Fruit fly (Drosophila melanogaster) S2 (cell line): Measurements from ENCODE around the gene Ptp61F.

ENCODE experiments used
- CG8478 ChIP-seq: fragments of >200 bp; optimal IDR thresholded peaks from 2 replicates; lab custom pipeline; 2018
- CTCF ChIP-seq, 2 experiments: fragments of >200 bp; optimal IDR thresholded peaks; 2 replicates each; lab custom pipeline; 2018

DNA sequence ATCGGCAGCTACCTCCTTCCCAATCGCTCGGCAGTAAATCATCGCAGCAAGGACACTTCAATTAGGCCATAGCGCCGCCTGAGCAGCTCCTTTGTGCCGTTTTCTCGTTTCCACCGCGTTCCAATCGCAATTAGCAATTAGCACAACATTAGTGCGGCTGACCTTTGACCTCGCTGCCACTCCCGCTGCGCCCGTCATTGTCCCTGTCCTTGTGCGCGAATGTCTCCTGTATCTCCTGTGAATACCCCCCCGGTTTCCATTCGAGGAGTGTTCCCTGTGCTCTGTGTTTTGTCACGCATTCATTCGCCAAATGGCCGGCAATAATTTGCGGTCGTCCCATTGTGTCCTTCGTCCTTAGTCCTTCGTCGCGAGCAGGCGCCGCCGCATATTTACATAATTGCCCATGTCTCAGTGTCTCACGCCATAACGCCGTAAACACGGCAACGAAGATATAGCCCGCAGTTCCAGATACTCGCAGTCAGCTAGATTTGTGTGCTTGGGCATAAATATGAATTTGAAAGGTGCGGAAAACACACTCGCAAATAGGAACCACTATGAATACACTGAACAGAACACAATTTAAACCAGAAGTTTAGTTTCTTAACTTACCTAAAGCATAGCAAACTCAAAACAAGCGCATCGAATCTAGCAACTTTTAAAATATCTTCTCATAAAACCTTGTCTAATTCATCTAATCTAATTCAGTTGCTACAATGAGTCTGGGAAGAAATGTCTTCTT lies 64.5 kb downstream of the Ptp61F start, which contains the start of gene CG9168:
- TF ChIP-seq CG8478 (lab: Kevin White, UChicago) (no peak), CTCF (optimal IDR thresholded peaks at IDR 0.05; lab: Kevin White, UChicago) (no peak)
